Worm (Caenorhabditis elegans) whole organism, midembryonic: ENCODE data around the gene pqn-75.

Source experiments
- T22C8.4 ChIP-seq: fragments of 200-800 bp; sonication (Bioruptor generic); IDR thresholded peaks from 2 replicates; pipeline ENCODE4 v1.3.6; 2022; ENCODE audit warnings: missing genetic modification characterization, missing compliant biosample characterization
- cog-1 ChIP-seq: sonication (generic microtip); optimal IDR thresholded peaks from 2 replicates; lab custom pipeline; 2016; ENCODE audit warnings: missing genetic modification characterization, missing compliant biosample characterization
- flt-1 ChIP-seq: fragments of 200-800 bp; sonication (Bioruptor generic); IDR thresholded peaks from 2 replicates; pipeline ENCODE4 v1.3.6; 2022; ENCODE audit warnings: missing genetic modification characterization, missing compliant biosample characterization
- klf-2 ChIP-seq: fragments of 200-800 bp; sonication (Bioruptor generic); conservative IDR thresholded peaks from 2 replicates; pipeline ENCODE4 v1.3.6; 2022; ENCODE audit warnings: missing genetic modification reagents, missing genetic modification characterization, missing compliant biosample characterization
- med-1 ChIP-seq: sonication (generic microtip); optimal IDR thresholded peaks from 2 replicates; lab custom pipeline; 2017; ENCODE audit warnings: missing genetic modification characterization, mild to moderate bottlenecking, missing compliant biosample characterization, antibody characterized with exemption, missing genetic modification reagents; ENCODE audit not compliant: insufficient read depth
- ref-1 ChIP-seq: fragments of 200-800 bp; sonication (Bioruptor generic); conservative IDR thresholded peaks from 2 replicates; pipeline ENCODE4 v1.3.6; 2022; ENCODE audit warnings: missing genetic modification reagents, missing genetic modification characterization, missing compliant biosample characterization
- tab-1 ChIP-seq: fragments of 200-800 bp; sonication (Bioruptor generic); IDR thresholded peaks from 2 replicates; pipeline ENCODE4 v1.3.6; 2022; ENCODE audit warnings: missing genetic modification characterization, missing compliant biosample characterization
- ztf-29 ChIP-seq: fragments of 200-800 bp; sonication (Bioruptor generic); IDR thresholded peaks from 2 replicates; pipeline ENCODE4 v1.3.6; 2022; ENCODE audit warnings: missing genetic modification reagents, missing genetic modification characterization, missing compliant biosample characterization

DNA sequence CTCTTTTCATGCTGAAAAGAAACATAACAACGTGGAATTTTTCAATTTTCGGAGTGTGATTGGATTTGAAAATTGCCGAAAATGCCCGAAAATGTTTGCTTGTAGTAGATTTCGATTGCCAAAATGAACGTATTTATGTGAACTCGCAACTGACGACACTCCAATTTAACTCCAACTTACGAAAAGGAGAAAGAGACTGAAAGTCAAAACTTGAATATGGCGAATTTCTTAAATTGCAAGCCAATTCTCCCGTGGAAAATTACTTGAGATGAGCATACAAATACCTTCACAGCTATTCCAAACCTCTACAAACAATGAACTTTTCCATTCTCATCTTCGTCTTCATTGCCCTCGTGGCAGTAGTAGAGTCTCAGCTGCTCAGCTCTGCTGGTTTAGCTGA, 10.5 kb downstream of the pqn-75 start:
- no peak for TF ChIP-seq ref-1 (GFP tag; lab: Robert Waterston, UW)
- TF ChIP-seq T22C8.4 (GFP tag; lab: Robert Waterston, UW), result no peak
- no peak for TF ChIP-seq med-1 (GFP tag; lab: Kevin White, UChicago)
- no peak for TF ChIP-seq tab-1 (GFP tag; lab: Robert Waterston, UW)
- TF ChIP-seq klf-2 (GFP tag; lab: Robert Waterston, UW), result no peak
- no peak for TF ChIP-seq flt-1
- no peak for TF ChIP-seq cog-1
- no peak for TF ChIP-seq ztf-29 (GFP tag; lab: Robert Waterston, UW)
